Worm (Caenorhabditis elegans): ENCODE measurements around the gene ttr-13.

DNA sequence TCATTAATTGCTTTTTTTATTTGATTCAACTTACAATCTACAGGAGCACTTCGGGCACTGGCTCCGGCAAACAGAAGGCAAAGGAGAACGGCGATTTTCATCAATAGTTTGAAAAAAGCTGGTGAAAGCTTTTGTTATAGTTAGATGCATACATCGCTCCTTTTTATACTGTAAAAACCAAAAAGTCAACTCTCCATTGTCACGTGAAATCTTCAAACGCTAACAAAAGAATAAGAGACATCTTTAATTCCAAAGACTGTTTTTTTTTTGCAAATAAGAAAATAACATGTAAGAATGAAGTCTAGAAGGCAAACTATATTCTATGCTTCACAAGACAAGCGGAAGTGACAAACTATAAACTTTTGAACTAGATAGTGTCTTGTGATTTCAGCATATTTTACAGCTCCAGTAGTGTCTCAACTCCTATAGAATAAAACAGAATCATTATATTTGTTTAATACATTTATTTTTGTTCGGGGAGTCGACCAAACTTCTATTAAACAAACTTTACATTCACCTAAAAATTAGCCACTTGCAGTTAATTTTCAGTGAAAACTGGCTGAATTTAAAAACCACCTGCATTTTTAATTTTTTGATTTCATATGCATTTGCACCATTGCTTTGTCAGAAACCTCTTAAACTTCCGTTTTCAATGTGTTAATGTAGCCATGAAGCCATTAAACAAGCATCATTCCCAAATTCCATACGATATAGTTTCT is 10.6 kb downstream of the ttr-13 start, which contains the start of the genes F46B3.9 and srz-18:
- TF ChIP-seq him-1 (tag; optimal IDR thresholded peaks at IDR 0.05) (no peak), dao-5 (tag; optimal IDR thresholded peaks at IDR 0.05) (no peak), W03F9.2 (tag; optimal IDR thresholded peaks at IDR 0.05) (no peak)

All from whole organism, L4/young adult.